Worm (Caenorhabditis elegans) whole organism, L2 larva: ENCODE results near the gene rme-4.

Experiments
- C34F6.9 ChIP-seq: fragments of 150-350 bp; optimal IDR thresholded peaks from 2 replicates; lab custom pipeline; 2014; ENCODE audit warnings: missing biosample characterization, missing genetic modification characterization
- F13H6.1 ChIP-seq: sonication (generic microtip); optimal IDR thresholded peaks from 2 replicates; lab custom pipeline; 2016; ENCODE audit warnings: missing genetic modification characterization, missing compliant biosample characterization
- R02D3.7 ChIP-seq: fragments of 150-350 bp; optimal IDR thresholded peaks from 2 replicates; lab custom pipeline; 2014; ENCODE audit warnings: missing biosample characterization, missing genetic modification characterization
- Y55F3AM.14 ChIP-seq: fragments of 200-800 bp; sonication (Bioruptor generic); optimal IDR thresholded peaks from 2 replicates; lab custom pipeline; 2018; ENCODE audit warnings: mild to moderate bottlenecking, missing genetic modification characterization, missing compliant biosample characterization
- ZK546.5 ChIP-seq: sonication (generic microtip); optimal IDR thresholded peaks from 2 replicates; lab custom pipeline; 2017; ENCODE audit warnings: missing biosample characterization, missing genetic modification characterization
- alr-1 ChIP-seq: fragments of 150-350 bp; optimal IDR thresholded peaks from 2 replicates; lab custom pipeline; 2014; ENCODE audit warnings: missing biosample characterization, missing genetic modification characterization
- aly-2 ChIP-seq: fragments of 150-350 bp; optimal IDR thresholded peaks from 2 replicates; lab custom pipeline; 2014; ENCODE audit warnings: missing biosample characterization, missing genetic modification characterization
- ama-1 ChIP-seq: fragments of 150-350 bp; optimal IDR thresholded peaks from 2 replicates; lab custom pipeline; 2018; ENCODE audit warnings: inconsistent platforms
- blmp-1 ChIP-seq: sonication (generic microtip); optimal IDR thresholded peaks from 2 replicates; lab custom pipeline; 2017; ENCODE audit warnings: missing genetic modification characterization, mild to moderate bottlenecking, missing compliant biosample characterization, antibody characterized with exemption, moderate library complexity; ENCODE audit not compliant: insufficient read depth
- crh-2 ChIP-seq: sonication (generic microtip); optimal IDR thresholded peaks from 2 replicates; lab custom pipeline; 2017; ENCODE audit warnings: missing biosample characterization, missing genetic modification characterization
- dmd-4 ChIP-seq: sonication (generic microtip); optimal IDR thresholded peaks from 2 replicates; lab custom pipeline; 2017; ENCODE audit warnings: missing biosample characterization, missing genetic modification characterization
- egl-27 ChIP-seq: sonication (generic microtip); optimal IDR thresholded peaks from 3 replicates; lab custom pipeline; 2017; ENCODE audit warnings: missing biosample characterization, missing genetic modification reagents, missing genetic modification characterization
- elt-1 ChIP-seq: fragments of 150-350 bp; optimal IDR thresholded peaks from 2 replicates; lab custom pipeline; 2014; ENCODE audit warnings: missing biosample characterization, missing genetic modification characterization
- elt-3 ChIP-seq: sonication (generic microtip); optimal IDR thresholded peaks from 2 replicates; lab custom pipeline; 2017; ENCODE audit warnings: missing biosample characterization, missing genetic modification characterization
- fos-1 ChIP-seq: fragments of 150-350 bp; optimal IDR thresholded peaks from 2 replicates; lab custom pipeline; 2014; ENCODE audit warnings: missing biosample characterization, missing genetic modification characterization
- gmeb-1 ChIP-seq: fragments of 150-350 bp; optimal IDR thresholded peaks from 2 replicates; lab custom pipeline; 2014; ENCODE audit warnings: missing biosample characterization, missing genetic modification characterization
- lin-11 ChIP-seq: fragments of 150-350 bp; sonication (generic microtip); optimal IDR thresholded peaks from 2 replicates; lab custom pipeline; 2014; ENCODE audit warnings: missing biosample characterization, missing genetic modification characterization, inconsistent platforms, mixed read lengths
- lin-13 ChIP-seq: fragments of 150-350 bp; optimal IDR thresholded peaks from 2 replicates; lab custom pipeline; 2014; ENCODE audit warnings: missing biosample characterization, missing genetic modification reagents, missing genetic modification characterization
- lin-39 ChIP-seq: fragments of 150-350 bp; optimal IDR thresholded peaks from 2 replicates; lab custom pipeline; 2014; ENCODE audit warnings: missing biosample characterization, missing genetic modification reagents, missing genetic modification characterization
- lsy-2 ChIP-seq, 2 experiments: fragments of 150-350 bp in 1 of 2; sonication (generic microtip) in 1 of 2; optimal IDR thresholded peaks; 2 replicates each; lab custom pipeline; 2014 to 2017; ENCODE audit warnings: missing biosample characterization in 2 of 2, missing genetic modification characterization in 2 of 2
- mab-5 ChIP-seq: fragments of 150-350 bp; optimal IDR thresholded peaks from 2 replicates; lab custom pipeline; 2014; ENCODE audit warnings: missing biosample characterization, missing genetic modification characterization
- mbf-1 ChIP-seq: sonication (generic microtip); optimal IDR thresholded peaks from 2 replicates; lab custom pipeline; 2017; ENCODE audit warnings: missing biosample characterization, missing genetic modification characterization
- mdl-1 ChIP-seq, 2 experiments: fragments of 150-350 bp in 1 of 2; sonication (generic microtip) in 1 of 2; optimal IDR thresholded peaks; 2 replicates each; lab custom pipeline; 2017; ENCODE audit warnings: missing biosample characterization in 2 of 2, missing genetic modification characterization in 2 of 2
- nhr-10 ChIP-seq: sonication (generic microtip); optimal IDR thresholded peaks from 2 replicates; lab custom pipeline; 2017; ENCODE audit warnings: missing biosample characterization, missing genetic modification characterization
- nhr-11 ChIP-seq: fragments of 150-350 bp; optimal IDR thresholded peaks from 2 replicates; lab custom pipeline; 2014; ENCODE audit warnings: missing biosample characterization, missing genetic modification characterization
- nhr-12 ChIP-seq: fragments of 150-350 bp; optimal IDR thresholded peaks from 2 replicates; lab custom pipeline; 2014; ENCODE audit warnings: missing biosample characterization, missing genetic modification characterization
- nhr-21 ChIP-seq: fragments of 150-350 bp; optimal IDR thresholded peaks from 2 replicates; lab custom pipeline; 2014; ENCODE audit warnings: missing biosample characterization, missing genetic modification characterization
- nhr-23 ChIP-seq: fragments of 150-350 bp; optimal IDR thresholded peaks from 2 replicates; lab custom pipeline; 2014; ENCODE audit warnings: missing biosample characterization, missing genetic modification reagents, missing genetic modification characterization
- nhr-237 ChIP-seq: fragments of 150-350 bp; optimal IDR thresholded peaks from 2 replicates; lab custom pipeline; 2014; ENCODE audit warnings: missing biosample characterization, missing genetic modification characterization
- nhr-25 ChIP-seq: fragments of 150-350 bp; sonication (generic microtip); optimal IDR thresholded peaks from 3 replicates; lab custom pipeline; 2014; ENCODE audit warnings: missing biosample characterization, missing genetic modification characterization
- nhr-6 ChIP-seq: fragments of 150-350 bp; optimal IDR thresholded peaks from 2 replicates; lab custom pipeline; 2014; ENCODE audit warnings: missing biosample characterization, missing genetic modification characterization
- nhr-77 ChIP-seq: fragments of 150-350 bp; optimal IDR thresholded peaks from 2 replicates; lab custom pipeline; 2014; ENCODE audit warnings: missing biosample characterization, missing genetic modification characterization
- peb-1 ChIP-seq: fragments of 150-350 bp; optimal IDR thresholded peaks from 2 replicates; lab custom pipeline; 2014; ENCODE audit warnings: missing biosample characterization, missing genetic modification characterization
- sem-4 ChIP-seq: fragments of 150-350 bp; optimal IDR thresholded peaks from 2 replicates; lab custom pipeline; 2014; ENCODE audit warnings: missing biosample characterization, missing genetic modification reagents, missing genetic modification characterization
- skn-1 ChIP-seq: sonication (generic microtip); optimal IDR thresholded peaks from 2 replicates; lab custom pipeline; 2017; ENCODE audit warnings: missing biosample characterization, missing genetic modification characterization
- sma-3 ChIP-seq: sonication (generic microtip); optimal IDR thresholded peaks from 2 replicates; lab custom pipeline; 2016; ENCODE audit warnings: missing genetic modification reagents, missing genetic modification characterization, missing compliant biosample characterization
- sma-9 ChIP-seq, 2 experiments: fragments of 150-350 bp in 1 of 2; sonication (generic microtip) in 1 of 2; optimal IDR thresholded peaks; 2 replicates each; lab custom pipeline; 2014 to 2016; ENCODE audit warnings: missing genetic modification characterization in 2 of 2, mild to moderate bottlenecking in 1 of 2, missing biosample characterization in 1 of 2, missing compliant biosample characterization in 1 of 2, missing genetic modification reagents in 1 of 2, moderate library complexity in 1 of 2
- unc-39 ChIP-seq: fragments of 150-350 bp; optimal IDR thresholded peaks from 2 replicates; lab custom pipeline; 2014; ENCODE audit warnings: missing biosample characterization, missing genetic modification characterization
- unc-55 ChIP-seq: fragments of 150-350 bp; sonication (generic microtip); optimal IDR thresholded peaks from 3 replicates; lab custom pipeline; 2014; ENCODE audit warnings: missing biosample characterization, missing genetic modification reagents, missing genetic modification characterization
- unc-62 ChIP-seq: fragments of 150-350 bp; optimal IDR thresholded peaks from 2 replicates; lab custom pipeline; 2014; ENCODE audit warnings: missing biosample characterization, missing genetic modification reagents, missing genetic modification characterization
- zag-1 ChIP-seq: fragments of 150-350 bp; optimal IDR thresholded peaks from 2 replicates; lab custom pipeline; 2014; ENCODE audit warnings: missing biosample characterization, missing genetic modification characterization
- ztf-1 ChIP-seq: fragments of 200-800 bp; sonication (Bioruptor generic); conservative IDR thresholded peaks from 2 replicates; pipeline ENCODE4 v1.3.6; 2022; ENCODE audit warnings: missing genetic modification characterization, missing compliant biosample characterization
- ztf-11 ChIP-seq: sonication (generic microtip); optimal IDR thresholded peaks from 2 replicates; lab custom pipeline; 2017; ENCODE audit warnings: missing biosample characterization, missing genetic modification characterization

Gene rme-4

DNA sequence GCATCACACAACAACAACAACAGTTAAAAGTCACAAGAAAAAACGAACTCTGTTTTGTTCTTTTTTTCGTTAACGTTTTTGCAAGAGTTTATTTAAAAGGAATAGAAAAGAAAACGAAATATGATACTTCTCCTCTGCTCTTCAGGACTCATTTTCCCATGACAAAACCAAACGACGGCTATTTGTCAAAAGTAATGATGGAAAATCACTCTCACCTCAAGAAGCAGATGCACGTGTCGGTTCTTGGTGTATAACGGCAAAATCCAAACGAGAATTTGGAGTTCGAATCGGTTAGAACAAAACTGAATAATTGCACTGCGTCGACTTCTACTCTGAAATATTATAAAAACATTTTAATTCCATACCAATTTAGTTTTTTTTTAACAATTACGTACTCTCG, 2.7 kb downstream of the rme-4 start:
- TF ChIP-seq F13H6.1, result no peak
- TF ChIP-seq C34F6.9 (tag; lab: Kevin White, UChicago), result peak; percentile 8
- TF ChIP-seq crh-2 (tag; lab: Kevin White, UChicago), result no peak
- TF ChIP-seq sma-9 (GFP tag; optimal IDR thresholded peaks at IDR 0.05; lab: Kevin White, UChicago), result no peak
- no peak for TF ChIP-seq sma-9 (tag; optimal IDR thresholded peaks at IDR 0.05; lab: Kevin White, UChicago)

DNA sequence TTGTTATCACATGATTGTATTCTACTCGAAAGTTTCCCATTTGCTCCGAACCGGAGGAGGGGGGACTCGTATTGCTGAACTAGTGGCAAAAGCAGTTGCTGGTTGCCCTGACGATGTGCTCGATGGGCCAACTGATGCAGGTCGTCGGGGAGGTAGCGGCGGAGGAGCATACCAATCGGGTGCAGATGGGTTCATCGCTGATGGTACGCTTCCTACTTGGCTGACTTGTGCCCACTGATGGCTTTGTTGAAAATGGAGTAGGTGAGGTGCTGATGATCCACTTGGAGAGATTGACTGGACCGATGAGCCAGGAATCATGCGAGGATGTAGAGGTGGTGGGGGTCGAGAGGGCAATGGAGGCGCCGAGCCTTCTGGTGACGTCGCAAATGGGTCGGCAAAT, 6.1 kb downstream of the rme-4 start:
- no peak for TF ChIP-seq lin-39
- no peak for TF ChIP-seq aly-2
- no peak for TF ChIP-seq nhr-10
- TF ChIP-seq nhr-23 (tag; lab: Kevin White, UChicago), result no peak
- no peak for TF ChIP-seq elt-3 (tag; lab: Kevin White, UChicago)
- TF ChIP-seq C34F6.9 (tag; lab: Kevin White, UChicago), result no peak
- no peak for TF ChIP-seq unc-39 (tag; lab: Kevin White, UChicago)
- TF ChIP-seq R02D3.7 (tag; lab: Kevin White, UChicago), result no peak

DNA sequence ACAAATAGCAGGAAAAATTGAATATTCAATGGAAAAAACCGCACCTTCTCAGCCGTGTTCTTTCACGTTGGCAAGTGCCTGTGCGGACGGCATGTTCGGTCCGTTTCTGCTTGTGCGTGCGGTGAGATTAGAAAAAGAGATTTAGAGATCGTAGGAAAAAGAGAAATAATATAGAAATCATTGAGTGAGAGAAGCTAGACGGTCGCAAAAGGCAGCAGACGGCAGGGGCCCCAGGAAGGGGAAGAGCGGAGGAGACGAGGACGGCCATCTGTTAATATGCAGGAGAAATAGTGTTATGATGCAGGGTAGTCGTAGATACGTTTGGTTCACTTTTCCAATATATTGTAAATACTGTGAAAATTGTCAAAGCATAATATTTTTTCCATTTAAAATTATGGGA, 7.1 kb downstream of the rme-4 start, which contains the start of gene Y49A10A.2:
Gene Y49A10A.2, minus strand, starts transcription at position 109 of the 400 bp plus-strand sequence.
- TF ChIP-seq F13H6.1 (peak; percentile 40), lsy-2 (tag; optimal IDR thresholded peaks at IDR 0.05; lab: Kevin White, UChicago) (no peak), nhr-237 (tag; lab: Kevin White, UChicago) (no peak), unc-62 (GFP tag; lab: Kevin White, UChicago) (no peak), nhr-6 (tag; lab: Kevin White, UChicago) (no peak), nhr-21 (tag; lab: Kevin White, UChicago) (no peak), crh-2 (tag; lab: Kevin White, UChicago) (no peak), egl-27 (tag; lab: Kevin White, UChicago) (no peak), C34F6.9 (tag; lab: Kevin White, UChicago) (peak; percentile 38), sem-4 (no peak), nhr-25 (tag; lab: Kevin White, UChicago) (no peak), nhr-23 (tag; lab: Kevin White, UChicago) (no peak), lin-11 (tag; lab: Kevin White, UChicago) (no peak), lin-39 (no peak), nhr-77 (no peak), skn-1 (tag; lab: Kevin White, UChicago) (no peak), mdl-1 (tag; optimal IDR thresholded peaks at IDR 0.05; lab: Kevin White, UChicago) (no peak), lin-13 (GFP tag; lab: Kevin White, UChicago) (no peak), unc-55 (GFP tag; lab: Kevin White, UChicago) (peak; percentile 52), blmp-1 (tag; lab: Kevin White, UChicago) (no peak), mbf-1 (no peak), nhr-10 (no peak), nhr-12 (tag; lab: Kevin White, UChicago) (no peak), sma-9 (GFP tag; optimal IDR thresholded peaks at IDR 0.05; lab: Kevin White, UChicago) (peak; percentile 21), sma-9 (tag; optimal IDR thresholded peaks at IDR 0.05; lab: Kevin White, UChicago) (no peak), ama-1 (no peak), Y55F3AM.14 (no peak), dmd-4 (tag; lab: Kevin White, UChicago) (no peak), elt-1 (tag; lab: Kevin White, UChicago) (no peak), ztf-11 (tag; lab: Kevin White, UChicago) (no peak), zag-1 (tag; lab: Kevin White, UChicago) (no peak), alr-1 (no peak), ZK546.5 (no peak), elt-3 (tag; lab: Kevin White, UChicago) (no peak), peb-1 (tag; lab: Kevin White, UChicago) (peak; percentile 31), nhr-11 (tag; lab: Kevin White, UChicago) (no peak), fos-1 (tag; lab: Kevin White, UChicago) (no peak)

DNA sequence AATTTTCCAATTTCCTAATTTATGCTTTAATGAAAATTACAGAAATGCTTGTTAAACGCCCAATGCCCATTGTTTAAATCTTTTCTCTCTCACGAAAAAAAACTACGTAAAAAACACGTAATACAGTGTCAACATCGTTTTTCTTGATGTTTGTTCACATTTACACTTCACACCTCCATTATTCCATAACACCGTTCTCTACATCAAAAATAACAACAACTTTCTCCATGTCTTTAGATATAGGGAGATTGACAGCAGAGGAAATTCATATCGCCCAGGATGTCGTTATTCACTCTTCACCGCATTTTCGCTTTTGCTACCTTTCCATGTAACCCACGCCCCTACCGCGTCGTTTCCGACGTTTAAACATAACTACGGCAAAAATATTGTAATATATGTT, 21.6 kb downstream of the rme-4 start, which contains the start of gene efhc-1:
Gene efhc-1, plus strand, starts transcription at position 301 of the 400 bp plus-strand sequence.
- TF ChIP-seq sem-4 (no peak), nhr-25 (tag; lab: Kevin White, UChicago) (no peak), sma-3 (no peak), zag-1 (tag; lab: Kevin White, UChicago) (no peak), mdl-1 (tag; optimal IDR thresholded peaks at IDR 0.05; lab: Kevin White, UChicago) (no peak), blmp-1 (tag; lab: Kevin White, UChicago) (no peak), nhr-23 (tag; lab: Kevin White, UChicago) (no peak), nhr-11 (tag; lab: Kevin White, UChicago) (no peak), ztf-1 (GFP tag; lab: Robert Waterston, UW) (no peak), aly-2 (no peak), gmeb-1 (tag; lab: Kevin White, UChicago) (no peak), unc-55 (GFP tag; lab: Kevin White, UChicago) (no peak), mab-5 (tag; lab: Kevin White, UChicago) (no peak), ztf-11 (tag; lab: Kevin White, UChicago) (no peak)
